Worm (Caenorhabditis elegans) whole organism, L2 larva: ENCODE results near the gene gst-7.
"Not testable (repeated sequence)": the region's sequence is repeated elsewhere in the genome, so short reads cannot be mapped to it uniquely, and the experiment has no call there.

ENCODE experiments used
- aly-2 ChIP-seq: fragments of 150-350 bp; optimal IDR thresholded peaks from 2 replicates; lab custom pipeline; 2014; ENCODE audit warnings: missing biosample characterization, missing genetic modification characterization
- blmp-1 ChIP-seq: sonication (generic microtip); optimal IDR thresholded peaks from 2 replicates; lab custom pipeline; 2017; ENCODE audit warnings: missing genetic modification characterization, mild to moderate bottlenecking, missing compliant biosample characterization, antibody characterized with exemption, moderate library complexity; ENCODE audit not compliant: insufficient read depth
- ceh-82 ChIP-seq: fragments of 150-350 bp; optimal IDR thresholded peaks from 2 replicates; lab custom pipeline; 2014; ENCODE audit warnings: missing biosample characterization, missing genetic modification characterization
- egl-27 ChIP-seq: sonication (generic microtip); optimal IDR thresholded peaks from 3 replicates; lab custom pipeline; 2017; ENCODE audit warnings: missing biosample characterization, missing genetic modification reagents, missing genetic modification characterization
- lin-39 ChIP-seq: fragments of 150-350 bp; optimal IDR thresholded peaks from 2 replicates; lab custom pipeline; 2014; ENCODE audit warnings: missing biosample characterization, missing genetic modification reagents, missing genetic modification characterization
- nhr-11 ChIP-seq: fragments of 150-350 bp; optimal IDR thresholded peaks from 2 replicates; lab custom pipeline; 2014; ENCODE audit warnings: missing biosample characterization, missing genetic modification characterization
- nhr-12 ChIP-seq: fragments of 150-350 bp; optimal IDR thresholded peaks from 2 replicates; lab custom pipeline; 2014; ENCODE audit warnings: missing biosample characterization, missing genetic modification characterization
- nhr-237 ChIP-seq: fragments of 150-350 bp; optimal IDR thresholded peaks from 2 replicates; lab custom pipeline; 2014; ENCODE audit warnings: missing biosample characterization, missing genetic modification characterization
- nhr-77 ChIP-seq: fragments of 150-350 bp; optimal IDR thresholded peaks from 2 replicates; lab custom pipeline; 2014; ENCODE audit warnings: missing biosample characterization, missing genetic modification characterization
- unc-62 ChIP-seq: fragments of 150-350 bp; optimal IDR thresholded peaks from 2 replicates; lab custom pipeline; 2014; ENCODE audit warnings: missing biosample characterization, missing genetic modification reagents, missing genetic modification characterization

DNA sequence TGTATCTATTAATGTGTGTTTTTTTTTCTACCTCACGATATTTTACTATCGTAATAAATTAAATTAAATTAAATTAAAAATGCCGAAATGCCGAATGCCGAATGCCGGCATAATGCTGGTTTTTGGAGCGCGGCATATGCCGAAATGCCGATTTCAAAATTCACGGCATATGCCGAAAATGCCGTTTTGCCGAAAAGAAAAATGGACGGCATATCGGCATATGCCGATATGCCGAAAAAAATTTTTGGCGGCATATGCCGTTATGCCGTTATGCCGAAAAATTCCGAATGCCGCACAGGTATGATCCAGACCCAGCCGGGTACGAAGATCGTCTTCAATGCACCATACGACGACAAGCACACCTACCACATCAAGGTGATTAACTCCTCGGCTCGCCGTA is 16.7 kb downstream of the gst-7 start, which contains the start of gene msp-32:
- not testable (repeated sequence) for TF ChIP-seq egl-27 (tag; lab: Kevin White, UChicago); unc-62 (GFP tag; lab: Kevin White, UChicago); nhr-77; lin-39 (tag; lab: Kevin White, UChicago); blmp-1 (tag; lab: Kevin White, UChicago); nhr-12; nhr-11 (tag; lab: Kevin White, UChicago); ceh-82 (tag; lab: Kevin White, UChicago); nhr-237 (tag; lab: Kevin White, UChicago); aly-2 (tag; lab: Kevin White, UChicago)
